Fruit fly (Drosophila melanogaster) whole organism, pupa: ENCODE data around the gene Nca.
A peak's percentile ranks its signal among the peaks of the same experiment; 100 is the strongest.

Experiments used
- CG14655 ChIP-seq: fragments of 200-800 bp; sonication (Bioruptor generic); optimal IDR thresholded peaks from 3 replicates; lab custom pipeline; 2017; ENCODE audit warnings: mild to moderate bottlenecking, missing biosample characterization, missing genetic modification reagents, missing genetic modification characterization
- CG32121 ChIP-seq: fragments of 200-800 bp; sonication (Bioruptor generic); IDR thresholded peaks from 2 replicates; pipeline ENCODE4 v1.3.6; 2022; ENCODE audit warnings: missing biosample characterization, missing genetic modification characterization
- CG8159 ChIP-seq: fragments of 200-800 bp; sonication (Bioruptor generic); optimal IDR thresholded peaks from 3 replicates; lab custom pipeline; 2018; ENCODE audit warnings: missing biosample characterization, mild to moderate bottlenecking, missing genetic modification characterization, moderate library complexity
- CG9948 ChIP-seq: fragments of 200-800 bp; sonication (Bioruptor generic); optimal IDR thresholded peaks from 2 replicates; lab custom pipeline; 2018; ENCODE audit warnings: missing biosample characterization, mild to moderate bottlenecking, missing genetic modification characterization, moderate library complexity
- EcR ChIP-seq: fragments of 200-800 bp; sonication (Bioruptor generic); optimal IDR thresholded peaks from 3 replicates; lab custom pipeline; 2019; ENCODE audit warnings: missing biosample characterization, missing genetic modification characterization, mild to moderate bottlenecking, moderate library complexity, missing genetic modification reagents
- Ets98B ChIP-seq: fragments of 200-800 bp; sonication (Bioruptor generic); IDR thresholded peaks from 2 replicates; pipeline ENCODE4 v1.3.6; 2022; ENCODE audit warnings: missing biosample characterization, missing genetic modification characterization
- Pif1B ChIP-seq: fragments of 200-800 bp; sonication (Bioruptor generic); optimal IDR thresholded peaks from 3 replicates; lab custom pipeline; 2016; ENCODE audit warnings: missing biosample characterization, missing genetic modification characterization

dm6 chr3L:19961805-19962204 is 29.9 kb upstream of the Nca start:
- no peak for TF ChIP-seq CG9948 (tag; lab: Kevin White, UChicago)
- no peak for TF ChIP-seq Ets98B (GFP tag; lab: Robert Waterston, UW)
- TF ChIP-seq Pif1B: peak; percentile 26
- peak; percentile 40 for TF ChIP-seq CG14655
- no peak for TF ChIP-seq EcR
- TF ChIP-seq CG32121: no peak
- TF ChIP-seq CG8159: peak; percentile 51
